Fruit fly (Drosophila melanogaster): ENCODE data around the gene CG32262.

Gene CG32262

DNA sequence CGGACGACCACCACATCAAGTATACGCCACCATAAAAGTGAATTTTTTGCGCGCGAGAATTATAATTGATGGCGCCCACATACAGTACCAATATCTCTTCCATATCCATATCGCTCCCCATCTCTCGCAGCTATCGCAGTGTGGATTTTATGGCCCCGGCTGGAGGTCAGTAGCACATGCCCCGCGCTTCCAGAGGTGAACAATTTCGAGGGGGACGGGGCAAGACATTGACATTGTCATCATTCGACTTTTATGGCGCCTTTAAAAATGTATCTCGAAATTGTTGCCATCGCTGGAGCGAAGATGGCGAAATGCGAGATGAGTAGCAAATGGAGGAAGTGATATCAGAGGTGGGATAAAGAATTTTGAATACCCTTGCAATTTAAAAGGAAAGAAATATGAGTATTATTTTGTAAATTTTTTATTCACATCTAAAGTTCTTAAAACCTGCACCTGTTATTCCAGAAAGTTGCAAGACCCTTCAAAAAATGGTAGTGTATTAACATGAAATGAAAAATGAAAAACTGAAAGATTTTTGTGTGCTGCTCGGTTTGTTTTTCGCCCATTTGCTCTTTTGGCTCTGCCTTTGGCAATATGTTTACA lies 49.5 kb downstream of the CG32262 start (continued):
- peak; percentile 59 for TF ChIP-seq Atf6 (GFP tag; IDR thresholded peaks at IDR 0.05)
- TF ChIP-seq wek (GFP tag; optimal IDR thresholded peaks at IDR 0.05): no peak
- TF ChIP-seq CG10267 (tag; optimal IDR thresholded peaks at IDR 0.05): no peak
- TF ChIP-seq ems (GFP tag; optimal IDR thresholded peaks at IDR 0.05): peak; percentile 50
- TF ChIP-seq CG4328 (GFP tag; optimal IDR thresholded peaks at IDR 0.05): no peak
- peak; percentile 37; the same call in 1 of the 3 replicates for TF ChIP-seq CG17361 (GFP tag; IDR thresholded peaks at IDR 0.05)
- TF ChIP-seq CG17385 (GFP tag; optimal IDR thresholded peaks at IDR 0.05): peak; percentile 19
- no peak for TF ChIP-seq CG8281 (tag; optimal IDR thresholded peaks at IDR 0.05)
- TF ChIP-seq klu (GFP tag; IDR thresholded peaks at IDR 0.05): no peak
- peak; percentile 40 for TF ChIP-seq CG13424 (tag; optimal IDR thresholded peaks at IDR 0.05)
- TF ChIP-seq bsh (GFP tag; optimal IDR thresholded peaks at IDR 0.05): no peak
- TF ChIP-seq pb (GFP tag; optimal IDR thresholded peaks at IDR 0.05): no peak
- TF ChIP-seq chinmo (GFP tag; IDR thresholded peaks at IDR 0.05; ENCODE audit: partially characterized antibody): peak; percentile 55; the same call in 1 of the 4 replicates
- peak; percentile 7 for TF ChIP-seq CG12155 (GFP tag; optimal IDR thresholded peaks at IDR 0.05)
- TF ChIP-seq fru (optimal IDR thresholded peaks at IDR 0.05): no peak
- no peak for TF ChIP-seq B-H1 (GFP tag; IDR thresholded peaks at IDR 0.05)
- TF ChIP-seq HLH3B (GFP tag; IDR thresholded peaks at IDR 0.05): peak; percentile 22; the same call in 1 of the 2 replicates
- peak; percentile 9 for TF ChIP-seq CG15011 (GFP tag; optimal IDR thresholded peaks at IDR 0.05)
- TF ChIP-seq MBD-R2 (GFP tag; IDR thresholded peaks at IDR 0.05): 0 out of 2 replicates have a peak, but pooled peaks have one; percentile 23
- TF ChIP-seq CG7963 (GFP tag; IDR thresholded peaks at IDR 0.05; ENCODE audit: partially characterized antibody): no peak
- no peak for TF ChIP-seq danr (GFP tag; IDR thresholded peaks at IDR 0.05)
- TF ChIP-seq CG9932 (GFP tag; IDR thresholded peaks at IDR 0.05): peak; percentile 74
- TF ChIP-seq en (GFP tag; optimal IDR thresholded peaks at IDR 0.05): no peak
- TF ChIP-seq bbx (GFP tag; IDR thresholded peaks at IDR 0.05; ENCODE audit: partially characterized antibody): no peak
- TF ChIP-seq Bteb2 (GFP tag; optimal IDR thresholded peaks at IDR 0.05): peak; percentile 31
- no peak for TF ChIP-seq CG13123 (GFP tag; optimal IDR thresholded peaks at IDR 0.05)
- TF ChIP-seq dmrt99B (tag; optimal IDR thresholded peaks at IDR 0.05): peak; percentile 43
- TF ChIP-seq CG4282 (GFP tag; optimal IDR thresholded peaks at IDR 0.05): no peak
- no peak for TF ChIP-seq hkb (optimal IDR thresholded peaks at IDR 0.05)
- peak; percentile 57; the same call in 1 of the 2 replicates for TF ChIP-seq hkb (GFP tag; IDR thresholded peaks at IDR 0.05)
- TF ChIP-seq prd (optimal IDR thresholded peaks at IDR 0.05): no peak
- no peak for TF ChIP-seq prd (GFP tag; IDR thresholded peaks at IDR 0.05)
- TF ChIP-seq toy (GFP tag; IDR thresholded peaks at IDR 0.05): no peak
- TF ChIP-seq onecut (GFP tag; IDR thresholded peaks at IDR 0.05): no peak
- TF ChIP-seq hth (optimal IDR thresholded peaks at IDR 0.05): no peak
- TF ChIP-seq sna (GFP tag; IDR thresholded peaks at IDR 0.05; ENCODE audit: partially characterized antibody): no peak
- TF ChIP-seq Dek (tag; optimal IDR thresholded peaks at IDR 0.05): peak; percentile 22
- peak; percentile 58 for TF ChIP-seq Abd-B (GFP tag; optimal IDR thresholded peaks at IDR 0.05)
- TF ChIP-seq CG10321 (GFP tag; IDR thresholded peaks at IDR 0.05): no peak
- TF ChIP-seq D19B (GFP tag; optimal IDR thresholded peaks at IDR 0.05): peak; percentile 18
- no peak for TF ChIP-seq CG15073 (GFP tag; optimal IDR thresholded peaks at IDR 0.05)
- no peak for TF ChIP-seq CG13287 (GFP tag; IDR thresholded peaks at IDR 0.05; ENCODE audit: partially characterized antibody)
- no peak for TF ChIP-seq ERR (GFP tag; optimal IDR thresholded peaks at IDR 0.05)
- peak; percentile 31; the same call in 1 of the 2 replicates for TF ChIP-seq seq (GFP tag; IDR thresholded peaks at IDR 0.05)
- peak; percentile 15 for TF ChIP-seq gcm2 (GFP tag; optimal IDR thresholded peaks at IDR 0.05)
- no peak for TF ChIP-seq fd102C (GFP tag; optimal IDR thresholded peaks at IDR 0.05)
- TF ChIP-seq CG12299 (tag; optimal IDR thresholded peaks at IDR 0.05): no peak
- TF ChIP-seq slbo (GFP tag; IDR thresholded peaks at IDR 0.05): peak; percentile 68
- no peak for TF ChIP-seq bowl (GFP tag; IDR thresholded peaks at IDR 0.05)
- TF ChIP-seq hbn (GFP tag; IDR thresholded peaks at IDR 0.05; ENCODE audit: partially characterized antibody): no peak
- TF ChIP-seq CG7987 (GFP tag; optimal IDR thresholded peaks at IDR 0.05): no peak
